Worm (Caenorhabditis elegans): Measurements from ENCODE around the gene F07E5.5.

ce11 chrII:2051372-2051771, 7.5 kb downstream of the F07E5.5 start, which contains the start of gene fbxb-35:
- TF ChIP-seq aly-1 (tag; optimal IDR thresholded peaks at IDR 0.05) (no peak), ceh-36 (tag; optimal IDR thresholded peaks at IDR 0.05) (no peak), sea-1 (GFP tag; conservative IDR thresholded peaks at IDR 0.05) (no peak), ama-1 (optimal IDR thresholded peaks at IDR 0.05) (no peak), tra-4 (tag; optimal IDR thresholded peaks at IDR 0.05) (no peak), tbx-11 (GFP tag; IDR thresholded peaks at IDR 0.05) (no peak), F13C5.2 (tag; optimal IDR thresholded peaks at IDR 0.05) (no peak), flt-1 (GFP tag; IDR thresholded peaks at IDR 0.05) (no peak), hnd-1 (tag; optimal IDR thresholded peaks at IDR 0.05) (no peak), scrt-1 (GFP tag; IDR thresholded peaks at IDR 0.05) (no peak), hmg-4 (GFP tag; optimal IDR thresholded peaks at IDR 0.05) (no peak)

All from whole organism, early embryonic.